Fruit fly (Drosophila melanogaster) whole organism, pupa: Measurements from ENCODE around the gene Cdc14.

Source experiments
- CG10348 ChIP-seq: fragments of 200-800 bp; sonication (Bioruptor generic); IDR thresholded peaks from 2 replicates; pipeline ENCODE4 v1.3.6; 2022; ENCODE audit warnings: missing biosample characterization, missing genetic modification characterization
- CG12605 ChIP-seq: fragments of 200-800 bp; sonication (Bioruptor generic); IDR thresholded peaks from 2 replicates; pipeline ENCODE4 v1.3.6; 2022; ENCODE audit warnings: missing biosample characterization, missing genetic modification characterization
- CG14655 ChIP-seq: fragments of 200-800 bp; sonication (Bioruptor generic); optimal IDR thresholded peaks from 3 replicates; lab custom pipeline; 2017; ENCODE audit warnings: mild to moderate bottlenecking, missing biosample characterization, missing genetic modification reagents, missing genetic modification characterization
- CG15710 ChIP-seq: fragments of 200-800 bp; sonication (Bioruptor generic); optimal IDR thresholded peaks from 2 replicates; lab custom pipeline; 2018; ENCODE audit warnings: missing biosample characterization, mild to moderate bottlenecking, missing genetic modification characterization, moderate library complexity
- CG4496 ChIP-seq: fragments of 200-800 bp; sonication (Bioruptor generic); IDR thresholded peaks from 3 replicates; pipeline ENCODE4 v1.3.6; 2022; ENCODE audit warnings: missing biosample characterization, missing genetic modification characterization
- EcR ChIP-seq: fragments of 200-800 bp; sonication (Bioruptor generic); optimal IDR thresholded peaks from 3 replicates; lab custom pipeline; 2019; ENCODE audit warnings: missing biosample characterization, missing genetic modification characterization, mild to moderate bottlenecking, moderate library complexity, missing genetic modification reagents
- Pif1A ChIP-seq: fragments of 200-800 bp; sonication (Bioruptor generic); optimal IDR thresholded peaks from 3 replicates; lab custom pipeline; 2016; ENCODE audit warnings: missing biosample characterization, missing genetic modification characterization
- Snoo ChIP-seq: fragments of 200-800 bp; sonication (Bioruptor generic); optimal IDR thresholded peaks from 3 replicates; lab custom pipeline; 2017; ENCODE audit warnings: missing biosample characterization, mild to moderate bottlenecking, missing genetic modification characterization, inconsistent platforms
- fd96Ca ChIP-seq: fragments of 200-800 bp; sonication (Bioruptor generic); IDR thresholded peaks from 3 replicates; pipeline ENCODE4 v1.3.6; 2022; ENCODE audit warnings: missing biosample characterization, missing genetic modification characterization
- rn ChIP-seq: fragments of 200-800 bp; sonication (Bioruptor generic); IDR thresholded peaks from 2 replicates; pipeline ENCODE4 v1.3.6; 2022; ENCODE audit warnings: missing biosample characterization, missing genetic modification characterization

dm6 chr2L:7775260-7775659, 35.2 kb downstream of the Cdc14 start:
- TF ChIP-seq rn (GFP tag; lab: Robert Waterston, UW) = no peak
- no peak for TF ChIP-seq Pif1A (GFP tag; lab: Kevin White, UChicago)
- TF ChIP-seq CG4496 (GFP tag; lab: Robert Waterston, UW) = no peak
- no peak for TF ChIP-seq CG15710 (tag; lab: Kevin White, UChicago)
- TF ChIP-seq CG10348 = no peak
- no peak for TF ChIP-seq fd96Ca (GFP tag; lab: Robert Waterston, UW)
- no peak for TF ChIP-seq CG12605 (GFP tag; lab: Robert Waterston, UW)
- no peak for TF ChIP-seq EcR (GFP tag; lab: Kevin White, UChicago)
- no peak for TF ChIP-seq CG14655 (GFP tag; lab: Kevin White, UChicago)
- no peak for TF ChIP-seq Snoo (tag; lab: Kevin White, UChicago)
